Worm (Caenorhabditis elegans) whole organism, young adult: ENCODE measurements around the gene ptp-5.2.

Experiments
- B0019.2 ChIP-seq: fragments of 200-800 bp; sonication (Bioruptor generic); conservative IDR thresholded peaks from 2 replicates; pipeline ENCODE4 v1.3.6; 2022; ENCODE audit warnings: missing genetic modification reagents, missing genetic modification characterization, missing compliant biosample characterization
- B0261.1 ChIP-seq: sonication (generic microtip); optimal IDR thresholded peaks from 2 replicates; lab custom pipeline; 2016; ENCODE audit warnings: mild to moderate bottlenecking, missing genetic modification characterization, moderate library complexity, missing compliant biosample characterization
- B0336.3 ChIP-seq: fragments of 200-800 bp; sonication (Bioruptor generic); IDR thresholded peaks from 2 replicates; pipeline ENCODE4 v1.3.6; 2022; ENCODE audit warnings: missing genetic modification characterization, missing compliant biosample characterization
- F37B4.10 ChIP-seq: fragments of 200-800 bp; sonication (Bioruptor generic); IDR thresholded peaks from 2 replicates; pipeline ENCODE4 v1.3.6; 2022; ENCODE audit warnings: missing genetic modification characterization, missing compliant biosample characterization
- F39B2.1 ChIP-seq: fragments of 200-800 bp; sonication (Bioruptor generic); IDR thresholded peaks from 2 replicates; pipeline ENCODE4 v1.3.6; 2022; ENCODE audit warnings: missing genetic modification reagents, missing genetic modification characterization, missing compliant biosample characterization
- F55B11.4 ChIP-seq: sonication (generic microtip); optimal IDR thresholded peaks from 2 replicates; lab custom pipeline; 2016; ENCODE audit warnings: missing compliant biosample characterization, missing genetic modification characterization, borderline replicate concordance; ENCODE audit not compliant: insufficient read depth
- F57A8.1 ChIP-seq: fragments of 200-800 bp; sonication (Bioruptor generic); optimal IDR thresholded peaks from 2 replicates; lab custom pipeline; 2018; ENCODE audit warnings: mild to moderate bottlenecking, missing genetic modification characterization, moderate library complexity, missing compliant biosample characterization
- K11D2.4 ChIP-seq: fragments of 200-800 bp; sonication (Bioruptor generic); IDR thresholded peaks from 2 replicates; pipeline ENCODE4 v1.3.6; 2022; ENCODE audit warnings: missing genetic modification reagents, missing genetic modification characterization, missing compliant biosample characterization
- T07F8.4 ChIP-seq: sonication (generic microtip); optimal IDR thresholded peaks from 2 replicates; lab custom pipeline; 2016; ENCODE audit warnings: mild to moderate bottlenecking, missing genetic modification characterization, moderate library complexity, missing compliant biosample characterization
- Y56A3A.18 ChIP-seq: fragments of 200-800 bp; sonication (Bioruptor generic); IDR thresholded peaks from 2 replicates; pipeline ENCODE4 v1.3.6; 2022; ENCODE audit warnings: missing genetic modification reagents, missing genetic modification characterization, missing compliant biosample characterization
- Y95B8A.8 ChIP-seq: fragments of 200-800 bp; sonication (Bioruptor generic); IDR thresholded peaks from 2 replicates; pipeline ENCODE4 v1.3.6; 2022; ENCODE audit warnings: missing genetic modification reagents, missing genetic modification characterization, missing compliant biosample characterization
- ZK185.1 ChIP-seq: sonication (generic microtip); optimal IDR thresholded peaks from 2 replicates; lab custom pipeline; 2016; ENCODE audit warnings: mild to moderate bottlenecking, missing genetic modification characterization, missing compliant biosample characterization; ENCODE audit not compliant: poor library complexity, severe bottlenecking
- ccch-3 ChIP-seq: fragments of 200-800 bp; sonication (Bioruptor generic); optimal IDR thresholded peaks from 2 replicates; lab custom pipeline; 2018; ENCODE audit warnings: mild to moderate bottlenecking, missing genetic modification characterization, missing compliant biosample characterization
- cebp-1 ChIP-seq, 2 experiments: fragments of 200-800 bp in 1 of 2; sonication (Bioruptor generic) in 1 of 2; sonication (generic microtip) in 1 of 2; IDR thresholded peaks in 1 of 2; optimal IDR thresholded peaks in 1 of 2; 2 replicates each; pipeline versions ENCODE4 v1.3.6 to Lab custom; 2017 to 2022; ENCODE audit warnings: missing compliant biosample characterization in 2 of 2, missing genetic modification characterization in 2 of 2, mild to moderate bottlenecking in 1 of 2, missing genetic modification reagents in 1 of 2, moderate library complexity in 1 of 2
- ceh-79 ChIP-seq: sonication (generic microtip); optimal IDR thresholded peaks from 2 replicates; lab custom pipeline; 2017; ENCODE audit warnings: mild to moderate bottlenecking, missing genetic modification characterization, missing compliant biosample characterization
- die-1 ChIP-seq: sonication (generic microtip); optimal IDR thresholded peaks from 2 replicates; lab custom pipeline; 2016; ENCODE audit warnings: missing genotype, mild to moderate bottlenecking, missing genetic modification characterization, missing compliant biosample characterization
- dox-1 ChIP-seq: fragments of 200-800 bp; sonication (Bioruptor generic); IDR thresholded peaks from 2 replicates; pipeline ENCODE4 v1.3.6; 2022; ENCODE audit warnings: missing genetic modification reagents, missing genetic modification characterization, missing compliant biosample characterization
- ekl-4 ChIP-seq: fragments of 200-800 bp; sonication (Bioruptor generic); IDR thresholded peaks from 2 replicates; pipeline ENCODE4 v1.3.6; 2022; ENCODE audit warnings: missing genetic modification reagents, missing genetic modification characterization, missing compliant biosample characterization
- gei-17 ChIP-seq: fragments of 200-800 bp; sonication (Bioruptor generic); optimal IDR thresholded peaks from 2 replicates; lab custom pipeline; 2018; ENCODE audit warnings: mild to moderate bottlenecking, missing genetic modification characterization, missing compliant biosample characterization
- hmg-1.2 ChIP-seq: fragments of 200-800 bp; sonication (Bioruptor generic); IDR thresholded peaks from 2 replicates; pipeline ENCODE4 v1.3.6; 2022; ENCODE audit warnings: missing genetic modification reagents, missing genetic modification characterization, missing compliant biosample characterization
- lag-1 ChIP-seq: fragments of 200-800 bp; sonication (Bioruptor generic); IDR thresholded peaks from 2 replicates; pipeline ENCODE4 v1.3.6; 2022; ENCODE audit warnings: missing genetic modification reagents, missing genetic modification characterization, missing compliant biosample characterization
- let-607 ChIP-seq, 2 experiments: fragments of 200-800 bp in 1 of 2; sonication (Bioruptor generic) in 1 of 2; sonication (generic microtip) in 1 of 2; optimal IDR thresholded peaks; 2 replicates each; lab custom pipeline; 2016 to 2018; ENCODE audit warnings: mild to moderate bottlenecking in 2 of 2, missing compliant biosample characterization in 2 of 2, missing genetic modification characterization in 2 of 2, moderate library complexity in 2 of 2, missing genotype in 1 of 2
- lin-35 ChIP-seq, 3 experiments: fragments of 150-350 bp in 2 of 3; sonication (generic microtip) in 1 of 3; optimal IDR thresholded peaks; 2 replicates each; lab custom pipeline; 2014 to 2018; ENCODE audit warnings: missing biosample characterization in 3 of 3, missing genetic modification characterization in 3 of 3, missing genetic modification reagents in 3 of 3
- lir-1 ChIP-seq: fragments of 200-800 bp; sonication (Bioruptor generic); conservative IDR thresholded peaks from 2 replicates; pipeline ENCODE4 v1.3.6; 2022; ENCODE audit warnings: missing genetic modification reagents, missing genetic modification characterization, missing compliant biosample characterization
- lsl-1 ChIP-seq: fragments of 200-800 bp; sonication (Bioruptor generic); optimal IDR thresholded peaks from 2 replicates; lab custom pipeline; 2018; ENCODE audit warnings: mild to moderate bottlenecking, missing genetic modification characterization, moderate library complexity, missing compliant biosample characterization
- madf-6 ChIP-seq: fragments of 200-800 bp; sonication (Bioruptor generic); IDR thresholded peaks from 2 replicates; pipeline ENCODE4 v1.3.6; 2022; ENCODE audit warnings: missing genetic modification reagents, missing genetic modification characterization, missing compliant biosample characterization
- mcd-1 ChIP-seq: fragments of 200-800 bp; sonication (Bioruptor generic); IDR thresholded peaks from 2 replicates; pipeline ENCODE4 v1.3.6; 2022; ENCODE audit warnings: missing genetic modification reagents, missing genetic modification characterization, missing compliant biosample characterization
- mel-28 ChIP-seq: sonication (generic microtip); optimal IDR thresholded peaks from 2 replicates; lab custom pipeline; 2016; ENCODE audit warnings: borderline replicate concordance, mild to moderate bottlenecking, missing genetic modification characterization, missing compliant biosample characterization
- mes-4 ChIP-seq: sonication (generic microtip); optimal IDR thresholded peaks from 2 replicates; lab custom pipeline; 2016; ENCODE audit warnings: missing genotype, missing genetic modification characterization, missing compliant biosample characterization
- nfya-1 ChIP-seq: sonication (generic microtip); optimal IDR thresholded peaks from 2 replicates; lab custom pipeline; 2017; ENCODE audit warnings: antibody characterized with exemption, missing compliant biosample characterization, missing genetic modification characterization, borderline replicate concordance; ENCODE audit not compliant: insufficient read depth
- nhr-179 ChIP-seq: sonication (generic microtip); optimal IDR thresholded peaks from 2 replicates; lab custom pipeline; 2016; ENCODE audit warnings: mild to moderate bottlenecking, missing genetic modification characterization, missing compliant biosample characterization
- nhr-27 ChIP-seq: fragments of 200-800 bp; sonication (Bioruptor generic); optimal IDR thresholded peaks from 2 replicates; lab custom pipeline; 2018; ENCODE audit warnings: mild to moderate bottlenecking, missing genetic modification characterization, moderate library complexity, missing compliant biosample characterization
- nhr-80 ChIP-seq: sonication (generic microtip); optimal IDR thresholded peaks from 2 replicates; lab custom pipeline; 2016; ENCODE audit warnings: missing genetic modification characterization, missing compliant biosample characterization
- rcor-1 ChIP-seq: fragments of 200-800 bp; sonication (Bioruptor generic); IDR thresholded peaks from 2 replicates; pipeline ENCODE4 v1.3.6; 2022; ENCODE audit warnings: missing genetic modification reagents, missing genetic modification characterization, missing compliant biosample characterization
- sdz-38 ChIP-seq: sonication (generic microtip); optimal IDR thresholded peaks from 2 replicates; lab custom pipeline; 2016; ENCODE audit warnings: missing genotype, missing genetic modification characterization, missing compliant biosample characterization
- sea-2 ChIP-seq: fragments of 200-800 bp; sonication (Bioruptor generic); IDR thresholded peaks from 2 replicates; pipeline ENCODE4 v1.3.6; 2022; ENCODE audit warnings: missing genetic modification characterization, missing compliant biosample characterization
- sptf-2 ChIP-seq: fragments of 200-800 bp; sonication (Bioruptor generic); optimal IDR thresholded peaks from 2 replicates; lab custom pipeline; 2018; ENCODE audit warnings: mild to moderate bottlenecking, missing genetic modification characterization, missing compliant biosample characterization
- tbp1 ChIP-seq: fragments of 200-800 bp; sonication (Bioruptor generic); optimal IDR thresholded peaks from 2 replicates; lab custom pipeline; 2018; ENCODE audit warnings: mild to moderate bottlenecking, missing genetic modification characterization, missing compliant biosample characterization
- tbx-9 ChIP-seq: sonication (generic microtip); optimal IDR thresholded peaks from 2 replicates; lab custom pipeline; 2016; ENCODE audit warnings: borderline replicate concordance, missing genetic modification characterization, inconsistent platforms, missing compliant biosample characterization
- tlf-1 ChIP-seq: fragments of 200-800 bp; sonication (Bioruptor generic); optimal IDR thresholded peaks from 2 replicates; lab custom pipeline; 2018; ENCODE audit warnings: mild to moderate bottlenecking, missing genetic modification characterization, missing compliant biosample characterization
- unc-130 ChIP-seq: sonication (generic microtip); optimal IDR thresholded peaks from 2 replicates; lab custom pipeline; 2016; ENCODE audit warnings: missing genetic modification reagents, missing genetic modification characterization, missing compliant biosample characterization
- zfh-2 ChIP-seq: fragments of 200-800 bp; sonication (Bioruptor generic); conservative IDR thresholded peaks from 2 replicates; pipeline ENCODE4 v1.3.6; 2022; ENCODE audit warnings: missing genetic modification reagents, missing genetic modification characterization, missing compliant biosample characterization
- ztf-25 ChIP-seq: fragments of 200-800 bp; sonication (Bioruptor generic); IDR thresholded peaks from 2 replicates; pipeline ENCODE4 v1.3.6; 2022; ENCODE audit warnings: missing genetic modification reagents, missing genetic modification characterization, missing compliant biosample characterization
- ztf-26 ChIP-seq: sonication (generic microtip); optimal IDR thresholded peaks from 2 replicates; lab custom pipeline; 2017; ENCODE audit warnings: missing genetic modification characterization, missing compliant biosample characterization
- ztf-28 ChIP-seq: fragments of 200-800 bp; sonication (Bioruptor generic); IDR thresholded peaks from 2 replicates; pipeline ENCODE4 v1.3.6; 2022; ENCODE audit warnings: missing genetic modification reagents, missing genetic modification characterization, missing compliant biosample characterization
- ztf-3 ChIP-seq: fragments of 200-800 bp; sonication (Bioruptor generic); optimal IDR thresholded peaks from 2 replicates; lab custom pipeline; 2018; ENCODE audit warnings: mild to moderate bottlenecking, missing genetic modification characterization, missing compliant biosample characterization

ptp-5.2 gene

DNA sequence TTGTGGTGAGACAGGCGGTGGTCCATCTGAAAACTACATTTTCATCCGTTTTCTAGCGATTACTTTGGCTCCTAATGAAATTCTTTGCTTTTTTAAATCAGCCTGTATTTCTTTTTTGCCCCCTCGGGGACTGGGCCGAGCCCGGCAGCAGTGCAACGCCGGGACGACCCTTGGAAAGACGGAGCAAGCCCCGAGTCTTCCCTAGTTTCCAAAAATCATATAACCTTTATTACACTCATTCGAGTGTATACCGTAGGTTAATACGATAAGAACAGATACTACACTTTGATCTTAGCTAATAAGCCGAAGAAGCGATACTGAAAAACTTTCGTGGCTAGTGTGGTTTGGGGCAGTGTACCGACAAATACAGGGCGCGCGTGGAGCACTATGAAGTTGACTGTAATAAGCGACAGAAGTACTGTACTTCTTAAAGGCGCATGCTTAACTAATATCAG lies 4.0 kb upstream of the ptp-5.2 start (continued):
- TF ChIP-seq nfya-1 (tag; lab: Kevin White, UChicago) (no peak), B0261.1 (tag; lab: Kevin White, UChicago) (no peak), hmg-1.2 (peak; percentile 97), F37B4.10 (GFP tag; lab: Robert Waterston, UW) (no peak), let-607 (tag; optimal IDR thresholded peaks at IDR 0.05; lab: Kevin White, UChicago) (no peak), Y95B8A.8 (0 out of 2 replicates have a peak, but pooled peaks have one; percentile 47), F57A8.1 (GFP tag; lab: Kevin White, UChicago) (no peak), sea-2 (0 out of 2 replicates have a peak, but pooled peaks have one; percentile 49), lsl-1 (peak; percentile 96), rcor-1 (GFP tag; lab: Robert Waterston, UW) (peak; percentile 88), ztf-25 (GFP tag; lab: Robert Waterston, UW) (0 out of 2 replicates have a peak, but pooled peaks have one; percentile 3), F55B11.4 (tag; lab: Kevin White, UChicago) (no peak), die-1 (tag; lab: Kevin White, UChicago) (peak; percentile 47), gei-17 (GFP tag; lab: Kevin White, UChicago) (no peak), Y56A3A.18 (0 out of 2 replicates have a peak, but pooled peaks have one; percentile 26), ZK185.1 (tag; lab: Kevin White, UChicago) (no peak), unc-130 (peak; percentile 27), madf-6 (GFP tag; lab: Robert Waterston, UW) (peak; percentile 100), K11D2.4 (0 out of 2 replicates have a peak, but pooled peaks have one; percentile 43), nhr-80 (tag; lab: Kevin White, UChicago) (no peak), tbx-9 (tag; lab: Kevin White, UChicago) (no peak), nhr-179 (no peak), mcd-1 (peak; percentile 76), lag-1 (GFP tag; lab: Robert Waterston, UW) (no peak), lir-1 (GFP tag; lab: Robert Waterston, UW) (peak; percentile 71), tbp1 (peak; percentile 80), ceh-79 (no peak), zfh-2 (GFP tag; lab: Robert Waterston, UW) (peak; percentile 67), mes-4 (tag; lab: Kevin White, UChicago) (no peak), tlf-1 (peak; percentile 13), B0019.2 (GFP tag; lab: Robert Waterston, UW) (0 out of 2 replicates have a peak, but pooled peaks have one; percentile 1), mel-28 (no peak), ztf-28 (GFP tag; lab: Robert Waterston, UW) (peak; percentile 72; the same call in 1 of the 2 replicates), ekl-4 (GFP tag; lab: Robert Waterston, UW) (peak; percentile 71), ztf-26 (tag; lab: Kevin White, UChicago) (no peak), sptf-2 (GFP tag; lab: Kevin White, UChicago) (no peak)
- TF ChIP-seq, all 124 proteins: peak for 62

- TF ChIP-seq T07F8.4 (tag; lab: Kevin White, UChicago) (no peak), nhr-27 (tag; lab: Kevin White, UChicago) (no peak), B0336.3 (no peak), die-1 (tag; lab: Kevin White, UChicago) (no peak), gei-17 (GFP tag; lab: Kevin White, UChicago) (no peak), ztf-26 (tag; lab: Kevin White, UChicago) (no peak), lag-1 (GFP tag; lab: Robert Waterston, UW) (no peak), dox-1 (GFP tag; lab: Robert Waterston, UW) (no peak), ztf-3 (no peak), lin-35 (GFP tag; optimal IDR thresholded peaks at IDR 0.05; lab: Kevin White, UChicago) (no peak), cebp-1 (GFP tag; IDR thresholded peaks at IDR 0.05; lab: Robert Waterston, UW) (no peak), cebp-1 (tag; optimal IDR thresholded peaks at IDR 0.05; lab: Kevin White, UChicago) (peak; percentile 28), tlf-1 (no peak), ccch-3 (GFP tag; lab: Kevin White, UChicago) (no peak), F39B2.1 (no peak), sdz-38 (no peak)
Measured at ce11 chrIV:14763938-14764718, 3.4 kb upstream of the ptp-5.2 start.
